Fruit fly (Drosophila melanogaster) whole organism, wandering third instar larva: ENCODE measurements around the gene chic.

Experiments used
- CG9705 ChIP-seq: fragments of 200-800 bp; sonication (Bioruptor generic); optimal IDR thresholded peaks from 2 replicates; lab custom pipeline; 2018; ENCODE audit warnings: missing biosample characterization, mild to moderate bottlenecking, missing genetic modification characterization
- CrebA ChIP-seq: fragments of 200-800 bp; sonication (Bioruptor generic); optimal IDR thresholded peaks from 2 replicates; lab custom pipeline; 2016; ENCODE audit warnings: missing biosample characterization, mild to moderate bottlenecking, missing genetic modification characterization, borderline replicate concordance
- Dfd ChIP-seq: fragments of >200 bp; optimal IDR thresholded peaks from 2 replicates; lab custom pipeline; 2017; ENCODE audit warnings: missing biosample characterization, missing genetic modification characterization
- Dif ChIP-seq: fragments of 200-275, 200-300 bp; sonication (Bioruptor generic); optimal IDR thresholded peaks from 2 replicates; lab custom pipeline; 2018; ENCODE audit warnings: missing biosample characterization, missing genetic modification characterization; ENCODE audit not compliant: partially characterized antibody
- GATAd ChIP-seq: sonication (Bioruptor generic); optimal IDR thresholded peaks from 2 replicates; lab custom pipeline; 2016; ENCODE audit warnings: missing biosample characterization, missing genetic modification characterization
- HLH106 ChIP-seq: fragments of 200-800 bp; optimal IDR thresholded peaks from 3 replicates; lab custom pipeline; 2019; ENCODE audit warnings: missing biosample characterization, mild to moderate bottlenecking, missing genetic modification characterization, moderate library complexity
- Hnf4 ChIP-seq: fragments of 200-800 bp; sonication (Bioruptor generic); optimal IDR thresholded peaks from 2 replicates; lab custom pipeline; 2016; ENCODE audit warnings: missing biosample characterization, mild to moderate bottlenecking, missing genetic modification characterization
- Hr83 ChIP-seq: fragments of 200-300 bp; sonication (Bioruptor generic); optimal IDR thresholded peaks from 2 replicates; lab custom pipeline; 2016; ENCODE audit warnings: missing biosample characterization, mild to moderate bottlenecking, missing genetic modification characterization, moderate library complexity; ENCODE audit not compliant: poor library complexity, severe bottlenecking
- Jra ChIP-seq: sonication (Bioruptor generic); optimal IDR thresholded peaks from 2 replicates; lab custom pipeline; 2016; ENCODE audit warnings: missing biosample characterization, missing genetic modification characterization
- Myc ChIP-seq: fragments of >200 bp; optimal IDR thresholded peaks from 2 replicates; lab custom pipeline; 2017
- N ChIP-seq: fragments of >200 bp; optimal IDR thresholded peaks from 2 replicates; lab custom pipeline; 2018; ENCODE audit warnings: missing biosample characterization, missing external identifiers, missing genetic modification characterization
- Sp1 ChIP-seq: fragments of 200-800 bp; sonication (Bioruptor generic); optimal IDR thresholded peaks from 3 replicates; lab custom pipeline; 2019; ENCODE audit warnings: missing biosample characterization, mild to moderate bottlenecking, missing genetic modification characterization, moderate library complexity
- Vsx2 ChIP-seq: fragments of 200-300, 225-300 bp; sonication (Bioruptor generic); optimal IDR thresholded peaks from 2 replicates; lab custom pipeline; 2018; ENCODE audit warnings: missing biosample characterization, missing genetic modification characterization; ENCODE audit not compliant: partially characterized antibody
- br ChIP-seq: fragments of 200-800 bp; sonication (Bioruptor generic); optimal IDR thresholded peaks from 2 replicates; lab custom pipeline; 2016; ENCODE audit warnings: missing biosample characterization, missing genetic modification characterization
- brk ChIP-seq: fragments of 200-800 bp; sonication (Bioruptor generic); optimal IDR thresholded peaks from 2 replicates; lab custom pipeline; 2016; ENCODE audit warnings: missing biosample characterization, mild to moderate bottlenecking, missing genetic modification characterization
- dmrt93B ChIP-seq: fragments of 200-800 bp; sonication (Bioruptor generic); optimal IDR thresholded peaks from 2 replicates; lab custom pipeline; 2018; ENCODE audit warnings: missing biosample characterization, mild to moderate bottlenecking, missing genetic modification characterization
- dsf ChIP-seq: sonication (Bioruptor generic); optimal IDR thresholded peaks from 2 replicates; lab custom pipeline; 2016; ENCODE audit warnings: missing biosample characterization, missing genetic modification characterization, borderline replicate concordance
- ey ChIP-seq: fragments of 200-800 bp; sonication (Bioruptor generic); optimal IDR thresholded peaks from 2 replicates; lab custom pipeline; 2016; ENCODE audit warnings: missing biosample characterization, missing genetic modification characterization
- foxo ChIP-seq, 2 experiments: fragments of 200-800 bp; sonication (Bioruptor generic); optimal IDR thresholded peaks; 2 replicates in 1 of 2; 3 replicates in 1 of 2; lab custom pipeline; 2016 to 2017; ENCODE audit warnings: missing biosample characterization in 2 of 2, missing genetic modification characterization in 2 of 2
- fru ChIP-seq: fragments of 200-800 bp; sonication (Bioruptor generic); optimal IDR thresholded peaks from 3 replicates; lab custom pipeline; 2016; ENCODE audit warnings: missing biosample characterization, mild to moderate bottlenecking, missing genetic modification characterization
- jim ChIP-seq: fragments of 175-275, 200-325 bp; sonication (Bioruptor generic); optimal IDR thresholded peaks from 2 replicates; lab custom pipeline; 2016; ENCODE audit warnings: missing biosample characterization, mild to moderate bottlenecking, missing genetic modification characterization
- lola ChIP-seq: fragments of >200 bp; optimal IDR thresholded peaks from 2 replicates; lab custom pipeline; 2017; ENCODE audit warnings: missing biosample characterization, missing genetic modification characterization
- psq ChIP-seq: fragments of 200-800 bp; sonication (Bioruptor generic); optimal IDR thresholded peaks from 3 replicates; lab custom pipeline; 2017; ENCODE audit warnings: missing biosample characterization, mild to moderate bottlenecking, missing genetic modification characterization, moderate library complexity
- rgr ChIP-seq: fragments of 200-800 bp; sonication (Bioruptor generic); optimal IDR thresholded peaks from 3 replicates; lab custom pipeline; 2016; ENCODE audit warnings: missing biosample characterization, mild to moderate bottlenecking, missing genetic modification characterization
- sage ChIP-seq: fragments of 200-800 bp; sonication (Bioruptor generic); optimal IDR thresholded peaks from 2 replicates; lab custom pipeline; 2016; ENCODE audit warnings: missing biosample characterization, mild to moderate bottlenecking, missing genetic modification characterization
- tai ChIP-seq: sonication (Bioruptor generic); optimal IDR thresholded peaks from 2 replicates; lab custom pipeline; 2016; ENCODE audit warnings: missing biosample characterization, missing genetic modification characterization
- usp ChIP-seq: fragments of >200 bp; optimal IDR thresholded peaks from 2 replicates; lab custom pipeline; 2017; ENCODE audit warnings: missing biosample characterization, missing genetic modification characterization
- woc ChIP-seq: sonication (Bioruptor generic); optimal IDR thresholded peaks from 2 replicates; lab custom pipeline; 2016; ENCODE audit warnings: missing biosample characterization, mild to moderate bottlenecking, missing genetic modification characterization

chic gene

DNA sequence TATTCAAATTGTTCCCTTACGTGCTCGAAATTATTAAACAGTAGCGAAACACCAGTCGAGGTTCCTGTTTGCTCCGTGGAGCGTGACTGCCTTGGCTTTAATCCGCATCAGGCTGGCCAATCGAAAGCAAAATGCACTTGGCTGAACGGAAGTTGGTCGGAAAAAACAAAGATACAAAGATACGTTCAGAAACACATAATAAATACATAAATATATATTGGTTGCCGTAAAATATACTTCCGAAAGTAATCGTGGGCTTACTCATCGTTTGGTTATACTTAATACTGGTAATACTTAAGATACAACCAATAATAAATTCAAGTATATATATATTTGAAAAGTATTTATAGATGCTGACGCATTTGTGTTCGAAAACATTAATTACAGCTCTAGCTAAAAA is 16.0 kb downstream of the chic start, which contains the start of gene psd:
Gene psd, minus strand, starts transcription at position 101 of the 400 bp plus-strand sequence.
- TF ChIP-seq ey (GFP tag; lab: Kevin White, UChicago): no peak

- no peak for TF ChIP-seq psq (GFP tag; lab: Kevin White, UChicago)
Observed at dm6 chr2L:5964211-5964610, 16.6 kb downstream of the chic start.

dm6 chr2L:5963251-5963650 is 17.6 kb downstream of the chic start:
- TF ChIP-seq woc (GFP tag; lab: Kevin White, UChicago) (no peak), CG9705 (GFP tag; lab: Kevin White, UChicago) (no peak), Hnf4 (GFP tag; lab: Kevin White, UChicago) (no peak), fru (GFP tag; lab: Kevin White, UChicago) (no peak), ey (GFP tag; lab: Kevin White, UChicago) (no peak), Myc (lab: Kevin White, UChicago) (no peak), CrebA (GFP tag; lab: Kevin White, UChicago) (no peak), tai (GFP tag; lab: Kevin White, UChicago) (no peak), brk (no peak), HLH106 (tag; lab: Kevin White, UChicago) (no peak), Sp1 (GFP tag; lab: Kevin White, UChicago) (no peak), Jra (GFP tag; lab: Kevin White, UChicago) (no peak), dsf (no peak), GATAd (no peak), Hr83 (GFP tag; lab: Kevin White, UChicago) (no peak), usp (GFP tag; lab: Kevin White, UChicago) (no peak)
- TF ChIP-seq, all 38 proteins: peak for 0

- TF ChIP-seq GATAd (no peak), dsf (no peak), rgr (GFP tag; lab: Kevin White, UChicago) (no peak), foxo (GFP tag; optimal IDR thresholded peaks at IDR 0.05; lab: Kevin White, UChicago) (no peak), woc (GFP tag; lab: Kevin White, UChicago) (no peak), jim (GFP tag; lab: Kevin White, UChicago) (no peak)
Observed at dm6 chr2L:5961169-5961918, 19.5 kb downstream of the chic start.

DNA sequence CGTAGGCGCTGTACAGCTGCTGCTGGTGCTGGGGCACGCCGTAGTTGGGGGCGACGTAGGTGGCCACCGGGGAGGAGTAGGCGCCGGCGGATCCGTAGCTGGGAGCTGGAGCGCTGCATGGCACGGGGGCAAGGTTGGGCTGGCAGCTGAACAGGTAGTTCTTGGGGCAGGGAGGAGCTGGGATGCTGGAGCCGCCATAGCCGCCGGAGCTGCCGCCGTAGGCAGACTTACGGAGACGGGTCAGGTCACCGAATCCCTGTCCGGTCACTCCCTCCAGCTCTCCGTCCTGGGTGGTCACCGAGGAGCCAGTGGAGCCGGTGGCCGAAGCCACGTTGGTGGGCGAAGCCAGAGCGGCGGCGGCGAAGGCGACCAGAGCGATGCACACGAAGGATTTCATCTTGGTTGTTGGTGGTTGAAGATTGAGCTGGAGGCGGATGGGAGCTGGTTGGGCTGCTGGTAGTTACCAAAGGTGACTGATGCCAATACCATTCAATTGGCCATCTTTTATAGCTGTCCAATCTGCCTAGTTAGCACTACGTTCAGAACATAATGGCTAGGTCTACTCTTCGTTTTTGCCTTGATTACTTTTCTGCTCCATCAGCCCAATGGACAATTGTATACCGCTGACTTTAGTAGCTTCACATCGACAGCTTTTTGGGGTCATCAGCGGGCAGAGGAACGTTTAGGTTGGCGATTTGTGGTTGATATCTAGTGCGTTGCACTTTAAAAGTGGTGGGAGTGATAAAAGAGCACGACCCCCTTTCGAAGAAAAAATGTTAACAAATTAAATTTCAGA is 20.8 kb downstream of the chic start, which contains the start of gene Vm26Aa:
Gene Vm26Aa, minus strand, starts transcription at position 478 of the 796 bp plus-strand sequence.
- TF ChIP-seq psq (GFP tag; lab: Kevin White, UChicago) (no peak), fru (GFP tag; lab: Kevin White, UChicago) (no peak), dmrt93B (GFP tag; lab: Kevin White, UChicago) (no peak), dsf (no peak), Dfd (GFP tag; lab: Kevin White, UChicago) (no peak), sage (GFP tag; lab: Kevin White, UChicago) (no peak), lola (GFP tag; lab: Kevin White, UChicago) (no peak), ey (GFP tag; lab: Kevin White, UChicago) (no peak), GATAd (no peak), br (GFP tag; lab: Kevin White, UChicago) (no peak), usp (GFP tag; lab: Kevin White, UChicago) (no peak), N (no peak), CrebA (GFP tag; lab: Kevin White, UChicago) (no peak)

DNA sequence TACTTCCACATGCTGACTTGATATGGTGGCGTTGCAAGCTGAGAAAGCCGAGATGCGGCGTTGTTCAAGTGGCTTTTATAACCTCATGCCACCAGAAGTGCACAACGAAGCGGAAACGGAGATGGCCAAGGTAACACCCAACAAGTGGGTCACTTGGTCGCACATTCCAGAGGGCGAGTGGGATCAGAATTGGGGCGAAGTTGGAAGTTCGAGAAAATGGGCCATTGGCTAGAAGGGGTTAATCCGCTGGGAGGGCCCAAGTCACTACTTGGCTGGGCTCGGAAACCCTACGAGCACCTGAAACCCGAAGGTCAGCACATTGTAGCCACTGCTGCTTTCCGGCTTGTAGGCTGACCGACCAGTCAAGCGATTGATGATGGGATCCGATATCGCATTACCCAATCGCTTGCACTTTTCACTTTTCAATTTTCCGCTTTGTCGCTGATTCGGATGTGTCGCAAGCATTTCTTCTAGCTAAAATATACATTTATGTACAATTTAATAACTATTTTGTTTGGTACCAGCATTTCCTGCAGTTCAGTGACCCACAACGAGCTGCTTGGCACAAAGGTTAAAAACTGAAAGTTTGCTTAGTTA is 22.1 kb downstream of the chic start, which contains the start of gene Vm26Ac:
Gene Vm26Ac, minus strand, starts transcription at position 51 of the 597 bp plus-strand sequence.
- TF ChIP-seq Vsx2 (GFP tag; lab: Kevin White, UChicago) (no peak), foxo (GFP tag; optimal IDR thresholded peaks at IDR 0.05; lab: Kevin White, UChicago) (no peak), Sp1 (GFP tag; lab: Kevin White, UChicago) (no peak), N (no peak), CG9705 (GFP tag; lab: Kevin White, UChicago) (no peak), HLH106 (tag; lab: Kevin White, UChicago) (no peak), Hnf4 (GFP tag; lab: Kevin White, UChicago) (no peak), Dif (GFP tag; lab: Kevin White, UChicago) (no peak), ey (GFP tag; lab: Kevin White, UChicago) (no peak), brk (no peak), psq (GFP tag; lab: Kevin White, UChicago) (no peak)
